Worm (Caenorhabditis elegans): ENCODE measurements around the gene F16F9.1.

F16F9.1 gene

ce11 chrX:8444922-8445321 lies 1.3 kb upstream of the F16F9.1 start:
- TF ChIP-seq Y75B8A.6 (GFP tag; IDR thresholded peaks at IDR 0.05), result no peak
- peak in 1 of 2 experiments; percentile 63 for TF ChIP-seq unc-62 (GFP tag; optimal IDR thresholded peaks at IDR 0.05 in 1 of 2)
- no peak for TF ChIP-seq unc-62 (tag; optimal IDR thresholded peaks at IDR 0.05)

ce11 chrX:8455590-8456166 lies 9.5 kb downstream of the F16F9.1 start, which contains the start of gene dpy-6:
dpy-6 (minus strand) TSS chrX:8455640.
- TF ChIP-seq nhr-237 (tag; optimal IDR thresholded peaks at IDR 0.05) (no peak), ama-1 (optimal IDR thresholded peaks at IDR 0.05) (no peak), zfp-2 (tag; optimal IDR thresholded peaks at IDR 0.05) (no peak), unc-62 (GFP tag; optimal IDR thresholded peaks at IDR 0.05 in 1 of 2) (peak in 1 of 2 experiments; percentile 29), unc-62 (tag; optimal IDR thresholded peaks at IDR 0.05) (no peak), ztf-11 (tag; optimal IDR thresholded peaks at IDR 0.05) (no peak), ctbp-1 (GFP tag; IDR thresholded peaks at IDR 0.05) (no peak), lin-15B (tag; optimal IDR thresholded peaks at IDR 0.05) (no peak), nhr-28 (tag; optimal IDR thresholded peaks at IDR 0.05) (peak; percentile 8)

- TF ChIP-seq D1046.2 (GFP tag; IDR thresholded peaks at IDR 0.05), result no peak
- no peak for TF ChIP-seq aha-1 (tag)
- no peak for TF ChIP-seq snpc-1.2 (GFP tag; IDR thresholded peaks at IDR 0.05)
- TF ChIP-seq R02D3.7 (tag; optimal IDR thresholded peaks at IDR 0.05), result no peak
- TF ChIP-seq nhr-10 (tag; optimal IDR thresholded peaks at IDR 0.05), result no peak
- no peak for TF ChIP-seq mes-2 (tag; optimal IDR thresholded peaks at IDR 0.05; ENCODE audit: poor library complexity, severe bottlenecking)
- TF ChIP-seq saeg-2 (GFP tag; IDR thresholded peaks at IDR 0.05), result no peak
- no peak for TF ChIP-seq madf-5 (GFP tag; IDR thresholded peaks at IDR 0.05)
- TF ChIP-seq daf-19 (GFP tag; conservative IDR thresholded peaks at IDR 0.05), result no peak
- TF ChIP-seq F37D6.2 (tag; optimal IDR thresholded peaks at IDR 0.05), result no peak
Measured at ce11 chrX:8457314-8457713, 11.1 kb downstream of the F16F9.1 start, which contains the start of gene F16F9.3. F16F9.3 (plus strand) TSS chrX:8457614.

ce11 chrX:8458917-8459316 lies 12.7 kb downstream of the F16F9.1 start:
- TF ChIP-seq snpc-1.2 (GFP tag; IDR thresholded peaks at IDR 0.05), result peak; percentile 49; the same call in 1 of the 2 replicates

DNA sequence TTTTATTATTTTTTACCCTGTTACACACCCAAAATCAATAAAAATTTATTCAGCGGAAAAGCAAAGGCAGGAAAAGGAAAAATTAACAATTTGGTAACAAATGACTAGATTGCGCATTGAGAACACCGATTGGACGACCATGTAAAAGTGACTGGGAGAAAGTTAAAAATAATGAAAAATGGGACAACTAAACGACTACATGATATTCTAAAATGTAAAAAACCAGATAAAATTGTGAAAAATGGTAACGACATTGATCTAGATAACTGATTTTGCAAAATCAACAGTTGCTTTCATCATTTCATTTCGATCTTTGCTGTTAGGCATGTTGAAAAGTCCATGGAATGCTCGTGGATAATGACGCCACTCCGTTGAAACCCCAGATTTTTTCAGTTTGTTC lies 13.6 kb downstream of the F16F9.1 start:
- TF ChIP-seq ztf-11 (tag; optimal IDR thresholded peaks at IDR 0.05), result no peak
- peak; percentile 90 for TF ChIP-seq aha-1 (tag)

DNA sequence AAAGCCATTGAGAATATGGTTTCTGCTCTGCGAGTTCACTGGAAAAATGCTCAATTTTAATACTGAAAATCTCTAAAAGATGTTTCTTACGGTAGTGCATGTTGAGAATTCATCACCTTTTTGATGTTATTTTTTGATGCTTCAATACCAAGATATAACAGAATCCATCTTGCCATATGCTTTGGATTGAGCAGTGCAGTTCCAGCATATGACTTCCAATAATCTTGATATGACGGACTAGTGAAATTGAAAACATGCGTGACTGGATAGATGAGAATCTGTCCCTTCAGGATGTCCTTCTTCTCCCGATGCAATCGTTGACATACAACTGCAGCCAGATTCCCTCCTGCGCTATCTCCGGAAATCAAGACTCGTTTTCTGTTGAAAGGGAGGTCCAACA lies 14.8 kb downstream of the F16F9.1 start:
- no peak for TF ChIP-seq ZK337.2 (GFP tag; IDR thresholded peaks at IDR 0.05)
- peak in 1 of 2 experiments; percentile 97 for TF ChIP-seq unc-62 (GFP tag; optimal IDR thresholded peaks at IDR 0.05 in 1 of 2)
- TF ChIP-seq unc-62 (tag; optimal IDR thresholded peaks at IDR 0.05), result no peak
- TF ChIP-seq daf-19 (GFP tag; conservative IDR thresholded peaks at IDR 0.05), result no peak
- TF ChIP-seq vab-7 (GFP tag; IDR thresholded peaks at IDR 0.05), result no peak

- TF ChIP-seq daf-16 (GFP tag; optimal IDR thresholded peaks at IDR 0.05), result no peak
- TF ChIP-seq daf-16 (tag; optimal IDR thresholded peaks at IDR 0.05), result peak; percentile 33
- peak; percentile 94 for TF ChIP-seq aha-1 (tag)
- peak; percentile 51 for TF ChIP-seq nhr-77 (tag; optimal IDR thresholded peaks at IDR 0.05)
- TF ChIP-seq php-3 (GFP tag; IDR thresholded peaks at IDR 0.05), result no peak
- TF ChIP-seq attf-4 (tag; optimal IDR thresholded peaks at IDR 0.05), result no peak
- peak; percentile 64 for TF ChIP-seq dve-1 (tag; optimal IDR thresholded peaks at IDR 0.05; ENCODE audit: insufficient read depth)
- TF ChIP-seq nhr-6 (tag; optimal IDR thresholded peaks at IDR 0.05), result no peak
- TF ChIP-seq nhr-28 (tag; optimal IDR thresholded peaks at IDR 0.05), result peak; percentile 92
- peak; percentile 6 for TF ChIP-seq hlh-11 (tag; optimal IDR thresholded peaks at IDR 0.05)
- peak; percentile 37 for TF ChIP-seq dmd-6 (GFP tag; IDR thresholded peaks at IDR 0.05)
- peak; percentile 55 for TF ChIP-seq pqm-1 (tag; optimal IDR thresholded peaks at IDR 0.05)
Measured at ce11 chrX:8463085-8463645, 17.0 kb downstream of the F16F9.1 start, which contains the start of gene F16F9.4. F16F9.4 (minus strand) TSS chrX:8463360.
